Worm (Caenorhabditis elegans) whole organism, early embryonic: ENCODE measurements around the gene ttc-39B.

Experiments
- F13C5.2 ChIP-seq: sonication (generic microtip); optimal IDR thresholded peaks from 2 replicates; lab custom pipeline; 2017; ENCODE audit warnings: mild to moderate bottlenecking, missing genetic modification characterization, inconsistent platforms, missing compliant biosample characterization
- aly-1 ChIP-seq: sonication (generic microtip); optimal IDR thresholded peaks from 2 replicates; lab custom pipeline; 2016; ENCODE audit warnings: missing genetic modification characterization, missing compliant biosample characterization
- ama-1 ChIP-seq: fragments of 150-350 bp; optimal IDR thresholded peaks from 2 replicates; lab custom pipeline; 2014
- flt-1 ChIP-seq: fragments of 200-800 bp; sonication (Bioruptor generic); IDR thresholded peaks from 2 replicates; pipeline ENCODE4 v1.3.6; 2022; ENCODE audit warnings: missing genetic modification characterization, missing compliant biosample characterization
- scrt-1 ChIP-seq: fragments of 200-800 bp; sonication (Bioruptor generic); IDR thresholded peaks from 2 replicates; pipeline ENCODE4 v1.3.6; 2022; ENCODE audit warnings: missing genetic modification characterization, missing compliant biosample characterization
- sea-1 ChIP-seq: fragments of 200-800 bp; sonication (Bioruptor generic); conservative IDR thresholded peaks from 2 replicates; pipeline ENCODE4 v1.3.6; 2022; ENCODE audit warnings: missing genetic modification characterization, missing compliant biosample characterization
- tra-4 ChIP-seq: sonication (generic microtip); optimal IDR thresholded peaks from 2 replicates; lab custom pipeline; 2017; ENCODE audit warnings: missing genetic modification characterization, missing compliant biosample characterization

- TF ChIP-seq flt-1 (GFP tag; lab: Robert Waterston, UW) = no peak
- no peak for TF ChIP-seq aly-1
- no peak for TF ChIP-seq tra-4
- no peak for TF ChIP-seq sea-1
- TF ChIP-seq F13C5.2 (tag; lab: Kevin White, UChicago) = no peak
- no peak for TF ChIP-seq scrt-1 (GFP tag; lab: Robert Waterston, UW)
- TF ChIP-seq ama-1 (lab: Kevin White, UChicago) = no peak
These were observed 1.0 kb upstream of the ttc-39B start for ce11 chrII:6334745-6335260.
